5 fruit fly cellular contexts compared by ENCODE assay signal in the genomic region with DNA sequence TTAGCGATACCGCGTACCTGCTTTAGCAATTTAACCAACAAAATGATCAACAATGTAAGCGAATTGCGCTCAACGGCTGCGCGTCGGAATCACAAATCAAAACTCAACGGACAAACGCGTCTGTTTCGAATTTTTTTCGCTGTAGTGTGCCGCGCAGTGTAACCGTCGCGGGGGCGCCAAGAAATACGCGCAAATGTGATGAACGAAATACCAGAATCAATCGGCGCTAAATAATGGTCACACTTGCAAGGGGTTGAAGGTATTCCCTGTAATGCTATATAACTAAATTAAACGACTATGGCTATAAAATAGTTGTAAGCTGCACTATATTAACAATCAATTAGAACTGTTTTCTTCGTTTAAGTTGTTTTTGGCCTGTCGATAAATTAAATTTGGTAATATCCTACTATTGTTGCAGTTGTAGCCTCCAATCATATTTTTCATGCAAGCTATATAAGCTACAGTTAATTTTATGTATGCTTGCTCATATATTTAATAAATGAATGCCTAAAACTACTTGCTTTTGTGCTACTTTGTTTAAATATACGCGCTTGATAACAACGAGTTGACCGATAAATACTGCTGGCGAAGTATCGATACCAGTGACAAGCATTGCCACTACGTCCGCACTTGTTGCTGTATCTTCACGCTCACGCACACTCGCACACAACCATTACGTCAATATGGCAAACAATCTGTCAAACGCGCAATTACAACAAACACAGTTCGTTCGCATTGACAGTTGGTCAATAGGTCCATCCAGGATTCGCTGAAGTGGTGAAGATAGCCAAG.
TF ChIP-seq lines count a peak whose summit lies in the region.

A gene (minus strand): TSS at position 190 of the 792 bp plus-strand sequence.
A gene (plus strand): TSS at position 699 of the 792 bp plus-strand sequence.

- no peak for TF ChIP-seq CTCF in whole organism, embryonic (GFP tag; optimal IDR thresholded peaks at IDR 0.05; lab: Kevin White, UChicago)

TF ChIP-seq in whole organism, adult, 20 proteins besides CTCF, POLR2A, EP300 and RAD21 (continues in another document):
- peak; percentile 24 for TF ChIP-seq CG7045 (GFP tag; optimal IDR thresholded peaks at IDR 0.05; lab: Kevin White, UChicago)
- TF ChIP-seq Clk (GFP tag; optimal IDR thresholded peaks at IDR 0.05; lab: Kevin White, UChicago): no peak
- TF ChIP-seq CG14711 (tag; optimal IDR thresholded peaks at IDR 0.05; lab: Kevin White, UChicago): peak; percentile 3
- no peak for TF ChIP-seq pad (GFP tag; optimal IDR thresholded peaks at IDR 0.05; lab: Kevin White, UChicago)
- peak; percentile 19 for TF ChIP-seq CG1620 (GFP tag; optimal IDR thresholded peaks at IDR 0.05; lab: Kevin White, UChicago)
- TF ChIP-seq cnc (optimal IDR thresholded peaks at IDR 0.05; lab: Kevin White, UChicago): no peak
- TF ChIP-seq toe (GFP tag; optimal IDR thresholded peaks at IDR 0.05; lab: Kevin White, UChicago): peak; percentile 46
- peak; percentile 30 for TF ChIP-seq CG11617 (GFP tag; optimal IDR thresholded peaks at IDR 0.05; lab: Kevin White, UChicago)
- peak; percentile 25 for TF ChIP-seq CG33017 (tag; optimal IDR thresholded peaks at IDR 0.05; lab: Kevin White, UChicago)
- TF ChIP-seq ovo (GFP tag; optimal IDR thresholded peaks at IDR 0.05; lab: Kevin White, UChicago): no peak
- peak; percentile 27 for TF ChIP-seq CG7101 (tag; optimal IDR thresholded peaks at IDR 0.05; lab: Kevin White, UChicago)
- TF ChIP-seq cic (GFP tag; optimal IDR thresholded peaks at IDR 0.05; lab: Kevin White, UChicago): no peak
- TF ChIP-seq tj (GFP tag; optimal IDR thresholded peaks at IDR 0.05; lab: Kevin White, UChicago): no peak
- peak; percentile 28 for TF ChIP-seq CG5204 (GFP tag; optimal IDR thresholded peaks at IDR 0.05; lab: Kevin White, UChicago)
- TF ChIP-seq Mnt (GFP tag; optimal IDR thresholded peaks at IDR 0.05; lab: Kevin White, UChicago): peak; percentile 20
- TF ChIP-seq bab1 (GFP tag; optimal IDR thresholded peaks at IDR 0.05; lab: Kevin White, UChicago): peak; percentile 45

TF ChIP-seq in whole organism, embryonic, 481 proteins besides CTCF, POLR2A, EP300 and RAD21 (continues in another document):
- peak; percentile 83 for TF ChIP-seq Sin3A (optimal IDR thresholded peaks at IDR 0.05; lab: Kevin White, UChicago)
- TF ChIP-seq sens (GFP tag; lab: Kevin White, UChicago): peak; percentile 81
- peak; percentile 54 for TF ChIP-seq CG13894 (tag; optimal IDR thresholded peaks at IDR 0.05; lab: Kevin White, UChicago)
- peak; percentile 56 for TF ChIP-seq phol (tag; optimal IDR thresholded peaks at IDR 0.05; lab: Kevin White, UChicago)
- no peak for TF ChIP-seq dmrt99B (tag; optimal IDR thresholded peaks at IDR 0.05; lab: Kevin White, UChicago)
- TF ChIP-seq ewg (GFP tag; optimal IDR thresholded peaks at IDR 0.05; lab: Kevin White, UChicago): peak; percentile 88
- peak; percentile 10 for TF ChIP-seq p53 (GFP tag; optimal IDR thresholded peaks at IDR 0.05; lab: Kevin White, UChicago)
- no peak for TF ChIP-seq CG17612 (GFP tag; IDR thresholded peaks at IDR 0.05; lab: Robert Waterston, UW)
- no peak for TF ChIP-seq CG5180 (GFP tag; optimal IDR thresholded peaks at IDR 0.05; lab: Kevin White, UChicago)
- TF ChIP-seq Camta (GFP tag; optimal IDR thresholded peaks at IDR 0.05; lab: Kevin White, UChicago): peak; percentile 24
- TF ChIP-seq sug (tag; optimal IDR thresholded peaks at IDR 0.05; lab: Kevin White, UChicago): peak; percentile 44
- TF ChIP-seq Dll (GFP tag; IDR thresholded peaks at IDR 0.05; lab: Robert Waterston, UW; ENCODE audit: partially characterized antibody): peak; percentile 82
- TF ChIP-seq cwo (GFP tag; optimal IDR thresholded peaks at IDR 0.05; lab: Kevin White, UChicago): peak; percentile 23
- peak; percentile 32 for TF ChIP-seq ind (GFP tag; optimal IDR thresholded peaks at IDR 0.05; lab: Kevin White, UChicago)
- TF ChIP-seq Doc3 (GFP tag; IDR thresholded peaks at IDR 0.05; lab: Robert Waterston, UW; ENCODE audit: partially characterized antibody): peak; percentile 75; the same call in 2 of the 3 replicates
- peak; percentile 63 for TF ChIP-seq Hr3 (GFP tag; optimal IDR thresholded peaks at IDR 0.05; lab: Kevin White, UChicago)

TF ChIP-seq in whole organism, prepupa, 60 proteins besides CTCF, POLR2A, EP300 and RAD21 (continues in another document):
- TF ChIP-seq Eip78C (GFP tag; lab: Kevin White, UChicago) (peak; percentile 76), fd59A (GFP tag; optimal IDR thresholded peaks at IDR 0.05; lab: Kevin White, UChicago) (peak; percentile 2), CG9139 (GFP tag; optimal IDR thresholded peaks at IDR 0.05; lab: Kevin White, UChicago) (peak; percentile 22), topi (GFP tag; optimal IDR thresholded peaks at IDR 0.05; lab: Kevin White, UChicago) (peak; percentile 33), dsx (GFP tag; optimal IDR thresholded peaks at IDR 0.05; lab: Kevin White, UChicago; ENCODE audit: poor library complexity, severe bottlenecking) (peak; percentile 87), CG15336 (GFP tag; IDR thresholded peaks at IDR 0.05; lab: Robert Waterston, UW) (peak; percentile 54; the same call in 1 of the 2 replicates), Met (GFP tag; optimal IDR thresholded peaks at IDR 0.05; lab: Kevin White, UChicago) (peak; percentile 32), lz (GFP tag; optimal IDR thresholded peaks at IDR 0.05; lab: Kevin White, UChicago) (peak; percentile 42), CG7368 (GFP tag; optimal IDR thresholded peaks at IDR 0.05; lab: Kevin White, UChicago) (no peak), fkh (GFP tag; optimal IDR thresholded peaks at IDR 0.05; lab: Kevin White, UChicago) (no peak), CG31627 (GFP tag; optimal IDR thresholded peaks at IDR 0.05; lab: Kevin White, UChicago) (peak; percentile 36), Sox15 (GFP tag; optimal IDR thresholded peaks at IDR 0.05; lab: Kevin White, UChicago) (peak; percentile 27), Eip75B (GFP tag; optimal IDR thresholded peaks at IDR 0.05; lab: Kevin White, UChicago) (peak; percentile 29), achi (GFP tag; optimal IDR thresholded peaks at IDR 0.05; lab: Kevin White, UChicago) (peak; percentile 67), Sox14 (GFP tag; optimal IDR thresholded peaks at IDR 0.05; lab: Kevin White, UChicago) (peak; percentile 38), eg (GFP tag; IDR thresholded peaks at IDR 0.05; lab: Robert Waterston, UW) (peak; percentile 69; the same call in 2 of the 3 replicates)

TF ChIP-seq in whole organism, pupa, 21 proteins besides CTCF, POLR2A, EP300 and RAD21 (continues in another document):
- TF ChIP-seq EcR (GFP tag; optimal IDR thresholded peaks at IDR 0.05; lab: Kevin White, UChicago) (no peak), CG4496 (GFP tag; IDR thresholded peaks at IDR 0.05; lab: Robert Waterston, UW) (peak; percentile 71), D1 (tag; optimal IDR thresholded peaks at IDR 0.05; lab: Kevin White, UChicago) (no peak), CG32121 (GFP tag; IDR thresholded peaks at IDR 0.05; lab: Robert Waterston, UW) (0 out of 2 replicates have a peak, but pooled peaks have one; percentile 43), Pif1B (GFP tag; optimal IDR thresholded peaks at IDR 0.05; lab: Kevin White, UChicago) (no peak), CG34367 (tag; optimal IDR thresholded peaks at IDR 0.05; lab: Kevin White, UChicago) (peak; percentile 26), CG12605 (GFP tag; IDR thresholded peaks at IDR 0.05; lab: Robert Waterston, UW) (peak; percentile 44), CG8159 (tag; optimal IDR thresholded peaks at IDR 0.05; lab: Kevin White, UChicago) (peak; percentile 7), rn (GFP tag; IDR thresholded peaks at IDR 0.05; lab: Robert Waterston, UW) (peak; percentile 27; the same call in 1 of the 2 replicates), Pif1A (GFP tag; optimal IDR thresholded peaks at IDR 0.05; lab: Kevin White, UChicago) (no peak), CG9948 (tag; optimal IDR thresholded peaks at IDR 0.05; lab: Kevin White, UChicago) (peak; percentile 0), gl (tag; optimal IDR thresholded peaks at IDR 0.05; lab: Kevin White, UChicago) (no peak), Snoo (tag; optimal IDR thresholded peaks at IDR 0.05; lab: Kevin White, UChicago) (no peak), CG15710 (tag; optimal IDR thresholded peaks at IDR 0.05; lab: Kevin White, UChicago) (peak; percentile 41), CG10348 (GFP tag; IDR thresholded peaks at IDR 0.05; lab: Robert Waterston, UW) (no peak), fd96Ca (GFP tag; IDR thresholded peaks at IDR 0.05; lab: Robert Waterston, UW) (peak; percentile 10; the same call in 1 of the 3 replicates), Ets98B (GFP tag; IDR thresholded peaks at IDR 0.05; lab: Robert Waterston, UW) (peak; percentile 56), CG17806 (tag; optimal IDR thresholded peaks at IDR 0.05; lab: Kevin White, UChicago) (peak; percentile 26)

TF ChIP-seq in whole organism, wandering third instar larva, 38 proteins besides CTCF, POLR2A, EP300 and RAD21 (continues in another document):
- TF ChIP-seq Mio (GFP tag; optimal IDR thresholded peaks at IDR 0.05; lab: Kevin White, UChicago) (no peak), sv (GFP tag; optimal IDR thresholded peaks at IDR 0.05; lab: Kevin White, UChicago) (peak; percentile 48), OdsH (GFP tag; optimal IDR thresholded peaks at IDR 0.05; lab: Kevin White, UChicago) (no peak), pan (optimal IDR thresholded peaks at IDR 0.05; lab: Kevin White, UChicago) (no peak), HLH106 (tag; optimal IDR thresholded peaks at IDR 0.05; lab: Kevin White, UChicago) (peak; percentile 51), dmrt93B (GFP tag; optimal IDR thresholded peaks at IDR 0.05; lab: Kevin White, UChicago) (no peak), dsf (GFP tag; optimal IDR thresholded peaks at IDR 0.05; lab: Kevin White, UChicago; ENCODE audit: borderline replicate concordance) (no peak), N (GFP tag; optimal IDR thresholded peaks at IDR 0.05; lab: Kevin White, UChicago) (no peak), Sp1 (GFP tag; optimal IDR thresholded peaks at IDR 0.05; lab: Kevin White, UChicago) (peak; percentile 31), Jra (GFP tag; optimal IDR thresholded peaks at IDR 0.05; lab: Kevin White, UChicago) (no peak), h (GFP tag; optimal IDR thresholded peaks at IDR 0.05; lab: Kevin White, UChicago) (peak; percentile 18), woc (GFP tag; optimal IDR thresholded peaks at IDR 0.05; lab: Kevin White, UChicago) (peak; percentile 48), CG32264 (GFP tag; optimal IDR thresholded peaks at IDR 0.05; lab: Kevin White, UChicago) (no peak), lola (GFP tag; optimal IDR thresholded peaks at IDR 0.05; lab: Kevin White, UChicago) (no peak), psq (GFP tag; optimal IDR thresholded peaks at IDR 0.05; lab: Kevin White, UChicago) (peak; percentile 24), sage (GFP tag; optimal IDR thresholded peaks at IDR 0.05; lab: Kevin White, UChicago) (no peak), CG9705 (GFP tag; optimal IDR thresholded peaks at IDR 0.05; lab: Kevin White, UChicago) (peak; percentile 28), Dif (GFP tag; optimal IDR thresholded peaks at IDR 0.05; lab: Kevin White, UChicago; ENCODE audit: partially characterized antibody) (no peak), Hnf4 (GFP tag; optimal IDR thresholded peaks at IDR 0.05; lab: Kevin White, UChicago) (peak; percentile 42), rgr (GFP tag; optimal IDR thresholded peaks at IDR 0.05; lab: Kevin White, UChicago) (peak; percentile 29), Abd-B (GFP tag; optimal IDR thresholded peaks at IDR 0.05; lab: Kevin White, UChicago) (no peak)
